Worm (Caenorhabditis elegans): Measurements from ENCODE around the gene Y38H6C.18.

The Y38H6C.18 gene

ce11 chrV:20547048-20547447 lies at the start of gene Y38H6C.18:
TSS of gene Y38H6C.18 (minus strand) at chrV:20547148.
- TF ChIP-seq bed-1 (GFP tag; IDR thresholded peaks at IDR 0.05) (no peak), F22D6.2 (tag; optimal IDR thresholded peaks at IDR 0.05) (no peak), K12H6.12 (tag; optimal IDR thresholded peaks at IDR 0.05) (no peak), F57A8.1 (GFP tag; optimal IDR thresholded peaks at IDR 0.05) (no peak), F49E8.2 (tag; optimal IDR thresholded peaks at IDR 0.05; ENCODE audit: insufficient read depth) (no peak), madf-8 (GFP tag; conservative IDR thresholded peaks at IDR 0.05) (no peak), lin-54 (GFP tag; optimal IDR thresholded peaks at IDR 0.05) (no peak), sptf-2 (GFP tag; optimal IDR thresholded peaks at IDR 0.05) (no peak), nfya-2 (GFP tag; IDR thresholded peaks at IDR 0.05) (no peak)

- TF ChIP-seq let-526 (GFP tag; IDR thresholded peaks at IDR 0.05): no peak
- TF ChIP-seq zfh-2 (GFP tag; conservative IDR thresholded peaks at IDR 0.05): no peak
- no peak for TF ChIP-seq ceh-79 (tag; optimal IDR thresholded peaks at IDR 0.05)
- no peak for TF ChIP-seq nhr-120 (GFP tag; IDR thresholded peaks at IDR 0.05)
- no peak for TF ChIP-seq B0336.3 (GFP tag; IDR thresholded peaks at IDR 0.05)
- no peak for TF ChIP-seq Y67H2A.10 (GFP tag; conservative IDR thresholded peaks at IDR 0.05)
- TF ChIP-seq die-1 (tag; optimal IDR thresholded peaks at IDR 0.05): no peak
- TF ChIP-seq ekl-4 (GFP tag; IDR thresholded peaks at IDR 0.05): no peak
- no peak for TF ChIP-seq fkh-3 (tag; optimal IDR thresholded peaks at IDR 0.05)
- TF ChIP-seq ztf-6 (GFP tag; IDR thresholded peaks at IDR 0.05): no peak
- no peak for TF ChIP-seq cebp-1 (GFP tag; IDR thresholded peaks at IDR 0.05)
- no peak for TF ChIP-seq cebp-1 (tag; optimal IDR thresholded peaks at IDR 0.05)
- no peak for TF ChIP-seq rec-8 (tag; optimal IDR thresholded peaks at IDR 0.05)
- TF ChIP-seq pbrm-1 (GFP tag; IDR thresholded peaks at IDR 0.05): no peak
These were observed 48.7 kb upstream of the Y38H6C.18 start, which contains the start of gene F26F2.11 for ce11 chrV:20595653-20596052. TSS of gene F26F2.11 (minus strand) at chrV:20595753.

- TF ChIP-seq bed-2 (GFP tag; IDR thresholded peaks at IDR 0.05): no peak
- TF ChIP-seq unc-130 (GFP tag; optimal IDR thresholded peaks at IDR 0.05): no peak
- TF ChIP-seq ceh-27 (GFP tag; optimal IDR thresholded peaks at IDR 0.05): no peak
- no peak for TF ChIP-seq mel-28 (tag; optimal IDR thresholded peaks at IDR 0.05; ENCODE audit: borderline replicate concordance)
- TF ChIP-seq fkh-3 (tag; optimal IDR thresholded peaks at IDR 0.05): no peak
- no peak for TF ChIP-seq ekl-4 (GFP tag; IDR thresholded peaks at IDR 0.05)
These were observed 47.8 kb upstream of the Y38H6C.18 start, which contains the start of gene F26F2.10 for ce11 chrV:20594746-20595145. TSS of gene F26F2.10 (minus strand) at chrV:20594846.

- TF ChIP-seq egl-18 (GFP tag; IDR thresholded peaks at IDR 0.05): no peak
- TF ChIP-seq lin-26 (GFP tag; IDR thresholded peaks at IDR 0.05): no peak
- TF ChIP-seq nfya-1 (tag; optimal IDR thresholded peaks at IDR 0.05; ENCODE audit: borderline replicate concordance, insufficient read depth): no peak
- no peak for TF ChIP-seq tbx-9 (tag; optimal IDR thresholded peaks at IDR 0.05; ENCODE audit: borderline replicate concordance)
- TF ChIP-seq lin-35 (GFP tag; optimal IDR thresholded peaks at IDR 0.05): peak in 2 of 3 experiments; percentile 4 to 82
- TF ChIP-seq zim-3 (tag; optimal IDR thresholded peaks at IDR 0.05): no peak
- peak; percentile 9 for TF ChIP-seq mxl-1 (tag; optimal IDR thresholded peaks at IDR 0.05)
- TF ChIP-seq sdz-38 (tag; optimal IDR thresholded peaks at IDR 0.05): no peak
- peak; percentile 79 for TF ChIP-seq hmg-20 (GFP tag; IDR thresholded peaks at IDR 0.05)
- peak; percentile 30 for TF ChIP-seq F10E7.11 (tag; optimal IDR thresholded peaks at IDR 0.05)
- TF ChIP-seq bed-2 (GFP tag; IDR thresholded peaks at IDR 0.05): no peak
- TF ChIP-seq F37B4.10 (GFP tag; IDR thresholded peaks at IDR 0.05): 0 out of 2 replicates have a peak, but pooled peaks have one; percentile 20
- peak; percentile 56 for TF ChIP-seq B0035.1 (tag; optimal IDR thresholded peaks at IDR 0.05)
- peak; percentile 93 for TF ChIP-seq pbrm-1 (GFP tag; IDR thresholded peaks at IDR 0.05)
- no peak for TF ChIP-seq ceh-100 (GFP tag; IDR thresholded peaks at IDR 0.05)
- TF ChIP-seq zfh-2 (GFP tag; conservative IDR thresholded peaks at IDR 0.05): peak; percentile 80
- no peak for TF ChIP-seq die-1 (tag; optimal IDR thresholded peaks at IDR 0.05)
- TF ChIP-seq ceh-40 (GFP tag; IDR thresholded peaks at IDR 0.05): no peak
- peak; percentile 88 for TF ChIP-seq Y53G8AR.9 (GFP tag; conservative IDR thresholded peaks at IDR 0.05)
- TF ChIP-seq F33H1.4 (GFP tag; IDR thresholded peaks at IDR 0.05): peak; percentile 95
- TF ChIP-seq athp-1 (tag; optimal IDR thresholded peaks at IDR 0.05): peak; percentile 85
These were observed 33.6 kb upstream of the Y38H6C.18 start, which contains the start of gene F26F2.7 for ce11 chrV:20580511-20581040. TSS of gene F26F2.7 (plus strand) at chrV:20580990.
